Fruit fly (Drosophila melanogaster): ENCODE data around the gene bip1.

DNA sequence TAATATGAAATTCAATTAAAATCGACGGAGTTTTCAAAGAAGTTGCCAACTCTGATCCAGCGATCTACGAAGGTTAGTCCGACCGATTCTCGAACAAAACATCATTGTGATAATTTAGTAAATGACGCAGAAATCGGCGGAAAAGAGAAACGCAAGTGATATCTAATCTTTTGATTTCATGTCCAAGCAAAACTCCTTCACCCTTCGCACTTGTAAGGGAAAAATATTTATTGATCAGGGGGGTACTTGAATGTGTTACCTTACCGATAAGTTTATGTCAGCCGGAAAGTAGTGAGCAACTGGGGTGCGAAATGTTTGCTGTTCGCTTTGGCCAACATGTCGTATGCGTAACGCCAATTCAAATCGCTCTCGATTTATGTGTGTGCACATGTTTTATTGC is 38.6 kb upstream of the bip1 start:
- TF ChIP-seq insv (optimal IDR thresholded peaks at IDR 0.05) (no peak), Myc (optimal IDR thresholded peaks at IDR 0.05) (no peak), h (optimal IDR thresholded peaks at IDR 0.05) (no peak), Sin3A (optimal IDR thresholded peaks at IDR 0.05) (no peak)
